Worm (Caenorhabditis elegans) whole organism, L2 larva: Measurements from ENCODE around the gene H39E20.1.

Source experiments
- aly-2 ChIP-seq: fragments of 150-350 bp; optimal IDR thresholded peaks from 2 replicates; lab custom pipeline; 2014; ENCODE audit warnings: missing biosample characterization, missing genetic modification characterization
- blmp-1 ChIP-seq: sonication (generic microtip); optimal IDR thresholded peaks from 2 replicates; lab custom pipeline; 2017; ENCODE audit warnings: missing genetic modification characterization, mild to moderate bottlenecking, missing compliant biosample characterization, antibody characterized with exemption, moderate library complexity; ENCODE audit not compliant: insufficient read depth
- fos-1 ChIP-seq: fragments of 150-350 bp; optimal IDR thresholded peaks from 2 replicates; lab custom pipeline; 2014; ENCODE audit warnings: missing biosample characterization, missing genetic modification characterization
- lin-13 ChIP-seq: fragments of 150-350 bp; optimal IDR thresholded peaks from 2 replicates; lab custom pipeline; 2014; ENCODE audit warnings: missing biosample characterization, missing genetic modification reagents, missing genetic modification characterization
- nhr-11 ChIP-seq: fragments of 150-350 bp; optimal IDR thresholded peaks from 2 replicates; lab custom pipeline; 2014; ENCODE audit warnings: missing biosample characterization, missing genetic modification characterization
- nhr-6 ChIP-seq: fragments of 150-350 bp; optimal IDR thresholded peaks from 2 replicates; lab custom pipeline; 2014; ENCODE audit warnings: missing biosample characterization, missing genetic modification characterization
- sma-3 ChIP-seq: sonication (generic microtip); optimal IDR thresholded peaks from 2 replicates; lab custom pipeline; 2016; ENCODE audit warnings: missing genetic modification reagents, missing genetic modification characterization, missing compliant biosample characterization

ce11 chrX:1395793-1396192 is 1.6 kb downstream of the H39E20.1 start:
- peak; percentile 12 for TF ChIP-seq fos-1 (tag; lab: Kevin White, UChicago)
- no peak for TF ChIP-seq nhr-11 (tag; lab: Kevin White, UChicago)
- no peak for TF ChIP-seq lin-13 (GFP tag; lab: Kevin White, UChicago)
- TF ChIP-seq sma-3 (GFP tag; lab: Kevin White, UChicago), result no peak
- no peak for TF ChIP-seq nhr-6 (tag; lab: Kevin White, UChicago)
- no peak for TF ChIP-seq blmp-1
- no peak for TF ChIP-seq aly-2 (tag; lab: Kevin White, UChicago)
